Worm (Caenorhabditis elegans): ENCODE results near the gene moa-1.

moa-1 gene

DNA sequence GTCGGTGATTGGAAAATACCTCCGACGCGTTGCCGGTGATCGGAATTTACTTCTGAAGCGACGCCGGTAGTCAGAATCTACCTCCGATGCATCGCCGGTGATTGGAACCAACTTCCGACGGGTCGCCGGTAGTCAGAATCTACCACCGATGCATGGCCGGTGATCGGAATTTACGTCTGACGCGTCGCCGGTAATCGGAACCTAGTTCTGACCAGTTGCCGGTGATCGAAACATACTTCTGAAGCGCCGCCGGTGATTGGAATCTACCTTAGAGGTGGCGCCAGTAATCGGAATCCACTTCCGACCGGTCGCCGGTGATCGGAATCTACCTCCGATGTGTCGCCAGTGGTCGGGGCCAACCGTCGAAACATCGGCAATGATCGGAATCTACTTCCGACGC, 38.6 kb upstream of the moa-1 start:
- no peak for TF ChIP-seq snpc-4 (tag; optimal IDR thresholded peaks at IDR 0.05)
- no peak for TF ChIP-seq unc-86 (tag; optimal IDR thresholded peaks at IDR 0.05)
- no peak for TF ChIP-seq lin-39 (tag; optimal IDR thresholded peaks at IDR 0.05)
- TF ChIP-seq ceh-82 (tag; optimal IDR thresholded peaks at IDR 0.05), result no peak

DNA sequence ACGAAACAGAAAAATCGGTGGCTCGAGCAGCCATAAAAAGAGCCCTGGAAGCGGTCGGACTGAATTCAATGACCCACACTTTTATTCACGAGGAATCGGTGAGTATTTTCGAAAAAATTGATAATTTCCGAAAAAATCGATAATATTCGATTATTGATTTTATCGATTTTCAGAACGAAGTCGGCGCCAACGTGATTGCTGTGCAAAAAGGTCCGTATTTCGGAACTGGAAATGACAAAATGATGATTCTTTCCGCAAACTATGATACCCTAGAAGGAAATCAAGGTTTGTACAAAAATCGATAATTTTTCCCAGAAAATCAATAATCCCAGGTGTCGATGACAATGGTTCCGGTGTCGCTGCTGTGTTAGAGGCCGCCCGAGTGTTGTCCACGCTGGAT, 37.2 kb upstream of the moa-1 start:
- TF ChIP-seq ces-1 (GFP tag; optimal IDR thresholded peaks at IDR 0.05), result no peak
- no peak for TF ChIP-seq mab-9 (GFP tag; IDR thresholded peaks at IDR 0.05)
- TF ChIP-seq nhr-20 (tag; optimal IDR thresholded peaks at IDR 0.05), result no peak
- TF ChIP-seq elt-3 (tag; optimal IDR thresholded peaks at IDR 0.05), result no peak
- no peak for TF ChIP-seq xbp-1 (tag; optimal IDR thresholded peaks at IDR 0.05)
- no peak for TF ChIP-seq sptf-1 (tag; optimal IDR thresholded peaks at IDR 0.05)
- TF ChIP-seq fkh-10 (GFP tag; optimal IDR thresholded peaks at IDR 0.05), result no peak
- no peak for TF ChIP-seq nhr-85 (tag)
- TF ChIP-seq jun-1 (tag; optimal IDR thresholded peaks at IDR 0.05), result no peak
- no peak for TF ChIP-seq rnt-1 (tag; optimal IDR thresholded peaks at IDR 0.05)
- no peak for TF ChIP-seq nhr-76 (tag; optimal IDR thresholded peaks at IDR 0.05)
- no peak for TF ChIP-seq unc-86 (tag; optimal IDR thresholded peaks at IDR 0.05)

DNA sequence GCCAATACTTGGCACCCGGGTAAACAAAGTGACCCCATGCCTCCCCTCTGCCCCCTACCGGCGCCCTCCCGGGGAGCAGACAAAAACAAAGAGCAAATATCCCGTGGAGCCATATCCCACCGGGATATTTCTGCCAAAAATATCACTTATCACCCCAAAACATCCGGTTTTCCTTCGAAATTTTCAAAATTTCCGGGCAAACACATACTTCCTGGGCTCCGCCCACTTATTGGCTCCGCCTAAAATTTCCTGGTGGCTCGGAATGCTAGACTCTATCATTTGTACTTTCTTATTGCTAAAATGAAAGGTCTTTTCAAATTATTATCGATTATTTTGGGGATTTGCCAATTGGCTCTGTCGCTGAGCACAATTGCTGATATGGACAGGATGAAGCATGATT, 36.0 kb upstream of the moa-1 start, which contains the start of gene Y39A3B.1:
Gene Y39A3B.1 (plus strand): TSS at position 301 of the 400 bp plus-strand sequence.
- no peak for TF ChIP-seq fos-1 (tag; optimal IDR thresholded peaks at IDR 0.05)
- TF ChIP-seq lin-15B (tag; optimal IDR thresholded peaks at IDR 0.05), result no peak
- TF ChIP-seq efl-3 (GFP tag; optimal IDR thresholded peaks at IDR 0.05), result no peak
- no peak for TF ChIP-seq tlp-1 (tag; optimal IDR thresholded peaks at IDR 0.05)
- TF ChIP-seq lin-14 (GFP tag; optimal IDR thresholded peaks at IDR 0.05), result no peak
- no peak for TF ChIP-seq nhr-28 (tag; optimal IDR thresholded peaks at IDR 0.05)
- TF ChIP-seq ces-1 (GFP tag; optimal IDR thresholded peaks at IDR 0.05), result no peak
- no peak for TF ChIP-seq grh-1 (GFP tag; IDR thresholded peaks at IDR 0.05)
- no peak for TF ChIP-seq lsy-2 (tag; optimal IDR thresholded peaks at IDR 0.05)
- no peak for TF ChIP-seq aha-1 (tag; optimal IDR thresholded peaks at IDR 0.05)
- no peak for TF ChIP-seq isw-1 (GFP tag; IDR thresholded peaks at IDR 0.05)
- no peak for TF ChIP-seq lin-13 (GFP tag; optimal IDR thresholded peaks at IDR 0.05)
- TF ChIP-seq swsn-7 (tag; optimal IDR thresholded peaks at IDR 0.05), result no peak
- no peak for TF ChIP-seq nhr-84 (tag; optimal IDR thresholded peaks at IDR 0.05)
- TF ChIP-seq lir-3 (tag; optimal IDR thresholded peaks at IDR 0.05; ENCODE audit: poor library complexity), result no peak
- no peak for TF ChIP-seq zip-4 (GFP tag; optimal IDR thresholded peaks at IDR 0.05)
- no peak for TF ChIP-seq unc-98 (GFP tag; IDR thresholded peaks at IDR 0.05)
- no peak for TF ChIP-seq fkh-10 (GFP tag; optimal IDR thresholded peaks at IDR 0.05)
- TF ChIP-seq ama-1 (optimal IDR thresholded peaks at IDR 0.05), result no peak

DNA sequence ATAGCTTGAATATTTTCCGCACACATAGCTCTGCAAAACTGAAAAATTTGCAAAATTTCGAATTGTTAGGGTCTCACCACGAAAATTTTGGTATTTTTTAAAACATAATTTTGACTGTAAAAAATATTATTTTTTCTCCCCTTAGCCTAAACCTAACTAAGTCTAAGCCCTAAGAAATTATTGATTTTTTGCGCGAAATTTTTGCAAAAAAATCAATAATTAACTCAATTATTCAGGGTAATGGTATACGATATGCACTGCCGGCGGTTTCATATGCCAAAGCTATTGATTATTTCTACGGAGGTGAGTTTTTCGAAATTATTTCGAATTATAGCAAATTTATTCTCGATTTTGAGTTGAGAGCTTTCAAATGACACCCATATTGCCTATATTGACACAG, 31.5 kb upstream of the moa-1 start:
- TF ChIP-seq F16B12.6 (tag; optimal IDR thresholded peaks at IDR 0.05) (no peak), unc-86 (tag; optimal IDR thresholded peaks at IDR 0.05) (no peak), fos-1 (tag; optimal IDR thresholded peaks at IDR 0.05) (no peak), egl-13 (tag; optimal IDR thresholded peaks at IDR 0.05) (no peak), fkh-10 (GFP tag; optimal IDR thresholded peaks at IDR 0.05) (no peak), mep-1 (tag; optimal IDR thresholded peaks at IDR 0.05) (no peak), swsn-7 (tag; optimal IDR thresholded peaks at IDR 0.05) (no peak), grh-1 (GFP tag; IDR thresholded peaks at IDR 0.05) (no peak), hlh-4 (tag; optimal IDR thresholded peaks at IDR 0.05) (no peak), hlh-17 (GFP tag; optimal IDR thresholded peaks at IDR 0.05; ENCODE audit: borderline replicate concordance) (no peak), elt-2 (tag; optimal IDR thresholded peaks at IDR 0.05) (no peak), nhr-47 (tag; optimal IDR thresholded peaks at IDR 0.05) (no peak), lin-39 (tag; optimal IDR thresholded peaks at IDR 0.05) (no peak), rnt-1 (tag; optimal IDR thresholded peaks at IDR 0.05) (no peak)
